Worm (Caenorhabditis elegans) whole organism, young adult: ENCODE measurements around the gene F13C5.5.

Experiments used
- B0336.3 ChIP-seq: fragments of 200-800 bp; sonication (Bioruptor generic); IDR thresholded peaks from 2 replicates; pipeline ENCODE4 v1.3.6; 2022; ENCODE audit warnings: missing genetic modification characterization, missing compliant biosample characterization
- D2030.7 ChIP-seq: fragments of 200-800 bp; sonication (Bioruptor generic); IDR thresholded peaks from 2 replicates; pipeline ENCODE4 v1.3.6; 2022; ENCODE audit warnings: missing genetic modification reagents, missing genetic modification characterization, missing compliant biosample characterization
- F22D6.2 ChIP-seq: sonication (generic microtip); optimal IDR thresholded peaks from 2 replicates; lab custom pipeline; 2016; ENCODE audit warnings: mild to moderate bottlenecking, missing genetic modification characterization, missing compliant biosample characterization
- F33H1.4 ChIP-seq: fragments of 200-800 bp; sonication (Bioruptor generic); IDR thresholded peaks from 2 replicates; pipeline ENCODE4 v1.3.6; 2022; ENCODE audit warnings: missing genetic modification reagents, missing genetic modification characterization, missing compliant biosample characterization
- F49E8.2 ChIP-seq: sonication (generic microtip); optimal IDR thresholded peaks from 3 replicates; lab custom pipeline; 2017; ENCODE audit warnings: missing genetic modification characterization, mild to moderate bottlenecking, missing compliant biosample characterization, antibody characterized with exemption, moderate library complexity; ENCODE audit not compliant: insufficient read depth
- F57C9.4 ChIP-seq: sonication (generic microtip); optimal IDR thresholded peaks from 2 replicates; lab custom pipeline; 2017; ENCODE audit warnings: mild to moderate bottlenecking, missing genetic modification characterization, missing compliant biosample characterization
- T26A5.8 ChIP-seq: sonication (generic microtip); optimal IDR thresholded peaks from 2 replicates; lab custom pipeline; 2016; ENCODE audit warnings: missing genetic modification characterization, missing compliant biosample characterization
- ZK185.1 ChIP-seq: sonication (generic microtip); optimal IDR thresholded peaks from 2 replicates; lab custom pipeline; 2016; ENCODE audit warnings: mild to moderate bottlenecking, missing genetic modification characterization, missing compliant biosample characterization; ENCODE audit not compliant: poor library complexity, severe bottlenecking
- akir-1 ChIP-seq: fragments of 200-800 bp; sonication (Bioruptor generic); optimal IDR thresholded peaks from 2 replicates; lab custom pipeline; 2018; ENCODE audit warnings: mild to moderate bottlenecking, missing genetic modification characterization, moderate library complexity, missing compliant biosample characterization
- bed-2 ChIP-seq: fragments of 200-800 bp; sonication (Bioruptor generic); IDR thresholded peaks from 2 replicates; pipeline ENCODE4 v1.3.6; 2022; ENCODE audit warnings: missing genetic modification reagents, missing genetic modification characterization, missing compliant biosample characterization
- cebp-1 ChIP-seq, 2 experiments: fragments of 200-800 bp in 1 of 2; sonication (Bioruptor generic) in 1 of 2; sonication (generic microtip) in 1 of 2; IDR thresholded peaks in 1 of 2; optimal IDR thresholded peaks in 1 of 2; 2 replicates each; pipeline versions ENCODE4 v1.3.6 to Lab custom; 2017 to 2022; ENCODE audit warnings: missing compliant biosample characterization in 2 of 2, missing genetic modification characterization in 2 of 2, mild to moderate bottlenecking in 1 of 2, missing genetic modification reagents in 1 of 2, moderate library complexity in 1 of 2
- cebp-2 ChIP-seq: fragments of 200-800 bp; sonication (Bioruptor generic); IDR thresholded peaks from 2 replicates; pipeline ENCODE4 v1.3.6; 2022; ENCODE audit warnings: missing genetic modification characterization, missing compliant biosample characterization
- ceh-40 ChIP-seq: fragments of 200-800 bp; sonication (Bioruptor generic); IDR thresholded peaks from 2 replicates; pipeline ENCODE4 v1.3.6; 2022; ENCODE audit warnings: missing genetic modification characterization, missing compliant biosample characterization
- ceh-91 ChIP-seq: fragments of 200-800 bp; sonication (Bioruptor generic); IDR thresholded peaks from 2 replicates; pipeline ENCODE4 v1.3.6; 2022; ENCODE audit warnings: missing genetic modification reagents, missing genetic modification characterization, missing compliant biosample characterization
- dpff-1 ChIP-seq: sonication (generic microtip); optimal IDR thresholded peaks from 2 replicates; lab custom pipeline; 2017; ENCODE audit warnings: mild to moderate bottlenecking, missing genetic modification characterization, missing compliant biosample characterization
- egl-18 ChIP-seq: fragments of 200-800 bp; sonication (Bioruptor generic); IDR thresholded peaks from 2 replicates; pipeline ENCODE4 v1.3.6; 2022; ENCODE audit warnings: missing genetic modification reagents, missing genetic modification characterization, missing compliant biosample characterization
- egrh-3 ChIP-seq: fragments of 200-800 bp; sonication (Bioruptor generic); IDR thresholded peaks from 2 replicates; pipeline ENCODE4 v1.3.6; 2022; ENCODE audit warnings: missing genetic modification reagents, missing genetic modification characterization, missing compliant biosample characterization
- gei-17 ChIP-seq: fragments of 200-800 bp; sonication (Bioruptor generic); optimal IDR thresholded peaks from 2 replicates; lab custom pipeline; 2018; ENCODE audit warnings: mild to moderate bottlenecking, missing genetic modification characterization, missing compliant biosample characterization
- hlh-12 ChIP-seq: sonication (generic microtip); optimal IDR thresholded peaks from 2 replicates; lab custom pipeline; 2016; ENCODE audit warnings: missing genetic modification characterization, missing compliant biosample characterization
- hsf-1 ChIP-seq: fragments of 200-800 bp; sonication (Bioruptor generic); IDR thresholded peaks from 2 replicates; pipeline ENCODE4 v1.3.6; 2022; ENCODE audit warnings: missing genetic modification reagents, missing genetic modification characterization, missing compliant biosample characterization
- let-526 ChIP-seq: fragments of 200-800 bp; sonication (Bioruptor generic); IDR thresholded peaks from 2 replicates; pipeline ENCODE4 v1.3.6; 2022; ENCODE audit warnings: missing genetic modification reagents, missing genetic modification characterization, missing compliant biosample characterization
- lin-26 ChIP-seq: fragments of 200-800 bp; sonication (Bioruptor generic); IDR thresholded peaks from 2 replicates; pipeline ENCODE4 v1.3.6; 2022; ENCODE audit warnings: missing genetic modification reagents, missing genetic modification characterization, missing compliant biosample characterization
- lin-40 ChIP-seq: sonication (generic microtip); optimal IDR thresholded peaks from 2 replicates; lab custom pipeline; 2016; ENCODE audit warnings: missing genetic modification characterization, mild to moderate bottlenecking, missing compliant biosample characterization, missing genotype, missing genetic modification reagents
- lsy-27 ChIP-seq: sonication (generic microtip); optimal IDR thresholded peaks from 2 replicates; lab custom pipeline; 2017; ENCODE audit warnings: missing genetic modification characterization, mild to moderate bottlenecking, missing compliant biosample characterization, antibody characterized with exemption, missing genotype, borderline replicate concordance; ENCODE audit not compliant: insufficient read depth
- madf-10 ChIP-seq: sonication (generic microtip); optimal IDR thresholded peaks from 2 replicates; lab custom pipeline; 2016; ENCODE audit warnings: mild to moderate bottlenecking, missing genetic modification characterization, missing compliant biosample characterization
- madf-6 ChIP-seq: fragments of 200-800 bp; sonication (Bioruptor generic); IDR thresholded peaks from 2 replicates; pipeline ENCODE4 v1.3.6; 2022; ENCODE audit warnings: missing genetic modification reagents, missing genetic modification characterization, missing compliant biosample characterization
- mcd-1 ChIP-seq: fragments of 200-800 bp; sonication (Bioruptor generic); IDR thresholded peaks from 2 replicates; pipeline ENCODE4 v1.3.6; 2022; ENCODE audit warnings: missing genetic modification reagents, missing genetic modification characterization, missing compliant biosample characterization
- nhr-120 ChIP-seq: fragments of 200-800 bp; sonication (Bioruptor generic); IDR thresholded peaks from 2 replicates; pipeline ENCODE4 v1.3.6; 2022; ENCODE audit warnings: missing genetic modification characterization, missing compliant biosample characterization
- nhr-179 ChIP-seq: sonication (generic microtip); optimal IDR thresholded peaks from 2 replicates; lab custom pipeline; 2016; ENCODE audit warnings: mild to moderate bottlenecking, missing genetic modification characterization, missing compliant biosample characterization
- nhr-80 ChIP-seq: sonication (generic microtip); optimal IDR thresholded peaks from 2 replicates; lab custom pipeline; 2016; ENCODE audit warnings: missing genetic modification characterization, missing compliant biosample characterization
- pbrm-1 ChIP-seq: fragments of 200-800 bp; sonication (Bioruptor generic); IDR thresholded peaks from 2 replicates; pipeline ENCODE4 v1.3.6; 2022; ENCODE audit warnings: missing genetic modification reagents, missing genetic modification characterization, missing compliant biosample characterization
- sea-2 ChIP-seq: fragments of 200-800 bp; sonication (Bioruptor generic); IDR thresholded peaks from 2 replicates; pipeline ENCODE4 v1.3.6; 2022; ENCODE audit warnings: missing genetic modification characterization, missing compliant biosample characterization
- snpc-1.3 ChIP-seq: sonication (generic microtip); optimal IDR thresholded peaks from 2 replicates; lab custom pipeline; 2017; ENCODE audit warnings: missing genetic modification characterization, mild to moderate bottlenecking, missing compliant biosample characterization, antibody characterized with exemption, moderate library complexity, missing genotype, missing genetic modification reagents; ENCODE audit not compliant: insufficient read depth
- snpc-4 ChIP-seq, 5 experiments: fragments of 150-350 bp in 1 of 5; sonication (generic microtip) in 4 of 5; optimal IDR thresholded peaks; 2 replicates each; lab custom pipeline; 2014 to 2018; ENCODE audit warnings: missing genetic modification characterization in 5 of 5, missing biosample characterization in 3 of 5, antibody characterized with exemption in 2 of 5, mild to moderate bottlenecking in 2 of 5, missing compliant biosample characterization in 2 of 5, missing genotype in 2 of 5, moderate library complexity in 2 of 5, missing genetic modification reagents in 1 of 5
- ztf-18 ChIP-seq: sonication (generic microtip); optimal IDR thresholded peaks from 2 replicates; lab custom pipeline; 2016; ENCODE audit warnings: missing genotype, mild to moderate bottlenecking, missing genetic modification characterization, missing compliant biosample characterization
- ztf-3 ChIP-seq: fragments of 200-800 bp; sonication (Bioruptor generic); optimal IDR thresholded peaks from 2 replicates; lab custom pipeline; 2018; ENCODE audit warnings: mild to moderate bottlenecking, missing genetic modification characterization, missing compliant biosample characterization
- ztf-6 ChIP-seq: fragments of 200-800 bp; sonication (Bioruptor generic); IDR thresholded peaks from 2 replicates; pipeline ENCODE4 v1.3.6; 2022; ENCODE audit warnings: missing genetic modification reagents, missing genetic modification characterization, missing compliant biosample characterization

Gene F13C5.5

DNA sequence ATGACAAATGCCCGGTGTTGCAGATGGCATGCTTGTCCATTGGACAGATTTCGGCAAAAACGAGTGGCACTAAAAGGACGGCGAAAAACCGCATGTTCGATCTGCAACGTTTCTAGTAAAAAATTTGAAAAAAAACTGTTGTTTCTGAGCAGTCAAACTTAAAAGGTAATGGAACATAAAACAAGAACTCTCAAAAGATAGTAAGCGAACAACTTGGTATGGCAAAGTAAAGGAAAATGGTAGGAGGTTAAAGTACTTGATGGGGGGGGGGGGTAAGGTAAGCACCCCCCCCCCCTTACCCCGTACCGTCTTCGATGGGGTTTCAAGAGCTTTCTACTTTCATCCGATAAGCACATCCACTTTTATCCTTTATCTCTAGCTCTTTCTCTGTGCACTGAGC is at the start of gene F13C5.5:
Gene F13C5.5 (minus strand): TSS at position 101 of the 400 bp plus-strand sequence.
- TF ChIP-seq snpc-1.3 (no peak), sea-2 (no peak), ztf-6 (GFP tag; lab: Robert Waterston, UW) (no peak), F22D6.2 (tag; lab: Kevin White, UChicago) (no peak), ztf-18 (tag; lab: Kevin White, UChicago) (no peak), cebp-2 (no peak), akir-1 (no peak), ceh-40 (no peak), dpff-1 (no peak), ceh-91 (GFP tag; lab: Robert Waterston, UW) (no peak), lin-26 (GFP tag; lab: Robert Waterston, UW) (no peak), bed-2 (no peak), hsf-1 (GFP tag; lab: Robert Waterston, UW) (no peak), pbrm-1 (GFP tag; lab: Robert Waterston, UW) (no peak), F57C9.4 (tag; lab: Kevin White, UChicago) (no peak), nhr-120 (GFP tag; lab: Robert Waterston, UW) (no peak), let-526 (GFP tag; lab: Robert Waterston, UW) (no peak)

DNA sequence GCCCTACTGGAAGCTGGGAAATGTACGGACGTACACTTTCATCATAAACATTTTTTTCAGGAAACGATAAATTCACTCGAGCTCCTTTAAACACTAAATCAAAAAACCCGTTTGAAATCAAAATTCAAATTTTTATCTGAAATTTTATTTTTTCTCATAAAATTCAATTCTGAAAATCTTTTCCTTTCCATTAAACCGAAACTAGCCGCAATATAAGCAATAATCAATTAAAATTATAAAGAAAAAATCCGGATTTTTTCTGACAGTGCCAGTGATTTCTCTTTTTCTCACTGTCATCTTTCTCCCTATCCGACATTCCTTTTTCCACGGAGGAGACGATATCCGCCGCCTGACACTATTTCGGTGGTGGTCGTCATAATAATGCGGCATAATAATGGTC is 47.6 kb upstream of the F13C5.5 start, which contains the start of gene lpr-7:
Gene lpr-7 (plus strand): TSS at position 301 of the 400 bp plus-strand sequence.
- no peak for TF ChIP-seq F33H1.4 (GFP tag; lab: Robert Waterston, UW)

DNA sequence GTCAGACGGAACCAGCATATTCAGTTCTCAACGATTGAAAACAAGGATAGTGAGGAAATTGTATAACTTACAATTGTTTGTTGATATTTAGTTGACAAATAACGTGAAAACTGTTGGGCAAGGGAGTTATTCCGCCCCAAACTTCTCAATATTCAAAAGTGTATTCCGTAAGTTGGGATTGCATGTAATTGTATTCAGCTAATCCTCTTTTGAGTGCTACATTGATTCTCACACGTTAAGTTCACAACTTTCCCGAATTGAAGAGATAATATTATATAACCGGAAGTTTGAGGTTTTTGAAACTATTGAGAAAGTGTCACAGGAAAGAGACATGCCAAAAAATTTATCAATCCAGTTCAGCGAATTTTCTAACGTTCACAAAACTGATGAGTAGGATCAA is 46.5 kb upstream of the F13C5.5 start, which contains the start of gene ifc-2:
Gene ifc-2 (minus strand): TSS at position 101 of the 400 bp plus-strand sequence.
- TF ChIP-seq ztf-3 (GFP tag; lab: Kevin White, UChicago) (no peak), egrh-3 (GFP tag; lab: Robert Waterston, UW) (no peak), ZK185.1 (tag; lab: Kevin White, UChicago) (no peak), B0336.3 (GFP tag; lab: Robert Waterston, UW) (no peak)

DNA sequence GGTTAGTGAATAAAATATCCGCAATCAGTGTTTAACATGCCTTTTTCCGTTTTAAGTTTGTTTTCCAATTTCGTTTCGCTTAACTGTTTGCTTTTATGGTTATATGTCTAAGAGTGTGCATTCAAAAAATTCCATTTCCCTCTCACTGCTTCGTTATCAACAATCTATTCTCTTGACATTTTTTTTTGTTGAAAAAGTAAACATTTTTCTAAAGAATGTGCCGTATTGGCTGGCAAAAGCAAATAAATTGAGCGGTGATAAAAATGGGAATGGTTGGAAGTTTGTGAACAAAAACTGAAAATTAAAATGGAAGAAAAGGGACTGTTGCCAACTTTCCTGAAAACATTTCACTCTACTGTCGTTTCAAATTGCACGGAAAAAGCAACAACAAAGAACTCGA is 43.3 kb upstream of the F13C5.5 start:
- TF ChIP-seq madf-10 (tag; lab: Kevin White, UChicago) = no peak
- no peak for TF ChIP-seq lsy-27 (tag; lab: Kevin White, UChicago)
- no peak for TF ChIP-seq cebp-1 (GFP tag; IDR thresholded peaks at IDR 0.05; lab: Robert Waterston, UW)
- TF ChIP-seq cebp-1 (tag; optimal IDR thresholded peaks at IDR 0.05; lab: Kevin White, UChicago) = no peak
- no peak for TF ChIP-seq lin-40 (tag; lab: Kevin White, UChicago)
- no peak for TF ChIP-seq mcd-1 (GFP tag; lab: Robert Waterston, UW)
- TF ChIP-seq D2030.7 = no peak
- no peak for TF ChIP-seq madf-6
- peak; percentile 72 for TF ChIP-seq nhr-80 (tag; lab: Kevin White, UChicago)
- TF ChIP-seq T26A5.8 = no peak
- TF ChIP-seq gei-17 (GFP tag; lab: Kevin White, UChicago) = no peak
- TF ChIP-seq F49E8.2 (tag; lab: Kevin White, UChicago) = no peak
- no peak for TF ChIP-seq snpc-4 (GFP tag; optimal IDR thresholded peaks at IDR 0.05; lab: Kevin White, UChicago)
- TF ChIP-seq snpc-4 (tag; optimal IDR thresholded peaks at IDR 0.05; lab: Kevin White, UChicago) = peak in 1 of 4 experiments; percentile 32
- no peak for TF ChIP-seq nhr-179 (tag; lab: Kevin White, UChicago)
- TF ChIP-seq egl-18 (GFP tag; lab: Robert Waterston, UW) = no peak
- no peak for TF ChIP-seq hlh-12
- TF ChIP-seq, all 124 proteins: peak for 2
